ENCODE assay signal across 1 fruit fly cellular context in genomic region chr3L:7360324-7360852, dm6.
TF ChIP-seq lines count a peak whose summit lies in the region.

Gene Sec63 (plus strand): TSS chr3L:7360561.

TF ChIP-seq in whole organism, embryonic, 481 proteins besides CTCF, POLR2A, EP300 and RAD21 (continued from another document and continues in another):
- TF ChIP-seq Fer3 (tag; optimal IDR thresholded peaks at IDR 0.05; lab: Kevin White, UChicago), result peak; percentile 16
- peak; percentile 20; the same call in 1 of the 2 replicates for TF ChIP-seq CG32767 (GFP tag; IDR thresholded peaks at IDR 0.05; lab: Robert Waterston, UW)
- TF ChIP-seq Hsf (GFP tag; optimal IDR thresholded peaks at IDR 0.05; lab: Kevin White, UChicago), result peak; percentile 38
- no peak for TF ChIP-seq aop (GFP tag; IDR thresholded peaks at IDR 0.05; lab: Robert Waterston, UW)
- no peak for TF ChIP-seq Optix (GFP tag; IDR thresholded peaks at IDR 0.05; lab: Robert Waterston, UW)
- no peak for TF ChIP-seq Spps (tag; optimal IDR thresholded peaks at IDR 0.05; lab: Kevin White, UChicago)
- peak; percentile 47 to 49 for TF ChIP-seq Hr51 (GFP tag; optimal IDR thresholded peaks at IDR 0.05; lab: Kevin White, UChicago)
- no peak for TF ChIP-seq Blimp-1 (GFP tag; optimal IDR thresholded peaks at IDR 0.05; lab: Kevin White, UChicago)
- no peak for TF ChIP-seq CG43689 (GFP tag; IDR thresholded peaks at IDR 0.05; lab: Robert Waterston, UW)
- peak; percentile 41 for TF ChIP-seq CG17186 (GFP tag; optimal IDR thresholded peaks at IDR 0.05; lab: Kevin White, UChicago)
- peak; percentile 80 for TF ChIP-seq row (GFP tag; IDR thresholded peaks at IDR 0.05; lab: Robert Waterston, UW)
- TF ChIP-seq run (tag; optimal IDR thresholded peaks at IDR 0.05; lab: Kevin White, UChicago), result no peak
- peak; percentile 6 for TF ChIP-seq Jarid2 (GFP tag; optimal IDR thresholded peaks at IDR 0.05; lab: Kevin White, UChicago)
- peak; percentile 53 for TF ChIP-seq unpg (GFP tag; optimal IDR thresholded peaks at IDR 0.05; lab: Kevin White, UChicago)
- TF ChIP-seq CG4424 (GFP tag; optimal IDR thresholded peaks at IDR 0.05; lab: Kevin White, UChicago), result peak; percentile 45
- TF ChIP-seq CG17359 (tag; optimal IDR thresholded peaks at IDR 0.05; lab: Kevin White, UChicago), result peak; percentile 49
- no peak for TF ChIP-seq YL-1 (GFP tag; optimal IDR thresholded peaks at IDR 0.05; lab: Kevin White, UChicago)
- TF ChIP-seq CG18011 (GFP tag; optimal IDR thresholded peaks at IDR 0.05; lab: Kevin White, UChicago), result no peak
- TF ChIP-seq CG6813 (GFP tag; optimal IDR thresholded peaks at IDR 0.05; lab: Kevin White, UChicago), result no peak
- no peak for TF ChIP-seq hkb (optimal IDR thresholded peaks at IDR 0.05; lab: Kevin White, UChicago)
- TF ChIP-seq hkb (GFP tag; IDR thresholded peaks at IDR 0.05; lab: Robert Waterston, UW), result peak; percentile 7; the same call in 1 of the 2 replicates
- TF ChIP-seq CG16813 (GFP tag; IDR thresholded peaks at IDR 0.05; lab: Robert Waterston, UW; ENCODE audit: partially characterized antibody), result peak; percentile 81
- peak; percentile 36 for TF ChIP-seq Abd-B (GFP tag; optimal IDR thresholded peaks at IDR 0.05; lab: Kevin White, UChicago)
- TF ChIP-seq CG7556 (GFP tag; optimal IDR thresholded peaks at IDR 0.05; lab: Kevin White, UChicago), result no peak
- TF ChIP-seq tx (GFP tag; optimal IDR thresholded peaks at IDR 0.05; lab: Kevin White, UChicago), result no peak
- TF ChIP-seq CG10366 (GFP tag; IDR thresholded peaks at IDR 0.05; lab: Robert Waterston, UW), result peak; percentile 35; the same call in 1 of the 2 replicates
- 0 out of 2 replicates have a peak, but pooled peaks have one; percentile 16 for TF ChIP-seq CG11247 (GFP tag; IDR thresholded peaks at IDR 0.05; lab: Robert Waterston, UW)
- TF ChIP-seq z (GFP tag; IDR thresholded peaks at IDR 0.05; lab: Robert Waterston, UW), result peak; percentile 41; the same call in 1 of the 3 replicates
- no peak for TF ChIP-seq dan (GFP tag; IDR thresholded peaks at IDR 0.05; lab: Robert Waterston, UW)
- no peak for TF ChIP-seq CG9876 (GFP tag; optimal IDR thresholded peaks at IDR 0.05; lab: Kevin White, UChicago)
- no peak for TF ChIP-seq CG5180 (GFP tag; optimal IDR thresholded peaks at IDR 0.05; lab: Kevin White, UChicago)
- peak; percentile 48; the same call in 1 of the 2 replicates for TF ChIP-seq Taf1 (GFP tag; IDR thresholded peaks at IDR 0.05; lab: Robert Waterston, UW)
- 0 out of 2 replicates have a peak, but pooled peaks have one; percentile 3 for TF ChIP-seq Adf1 (GFP tag; IDR thresholded peaks at IDR 0.05; lab: Robert Waterston, UW)
- peak; percentile 89 for TF ChIP-seq HLH4C (GFP tag; IDR thresholded peaks at IDR 0.05; lab: Robert Waterston, UW; ENCODE audit: partially characterized antibody)
- TF ChIP-seq onecut (GFP tag; IDR thresholded peaks at IDR 0.05; lab: Robert Waterston, UW), result 0 out of 2 replicates have a peak, but pooled peaks have one; percentile 5
- no peak for TF ChIP-seq peb (GFP tag; IDR thresholded peaks at IDR 0.05; lab: Robert Waterston, UW)
- TF ChIP-seq Bgb (GFP tag; IDR thresholded peaks at IDR 0.05; lab: Robert Waterston, UW; ENCODE audit: partially characterized antibody), result peak; percentile 93
- no peak for TF ChIP-seq psq (GFP tag; optimal IDR thresholded peaks at IDR 0.05; lab: Kevin White, UChicago)
- TF ChIP-seq grau (tag; optimal IDR thresholded peaks at IDR 0.05; lab: Kevin White, UChicago), result peak; percentile 53
- peak; percentile 96 for TF ChIP-seq HLHmδ (GFP tag; optimal IDR thresholded peaks at IDR 0.05; lab: Kevin White, UChicago)
- TF ChIP-seq nau (GFP tag; optimal IDR thresholded peaks at IDR 0.05; lab: Kevin White, UChicago), result no peak
- TF ChIP-seq abd-A (tag; optimal IDR thresholded peaks at IDR 0.05; lab: Kevin White, UChicago), result no peak
- peak; percentile 93 for TF ChIP-seq pfk (GFP tag; optimal IDR thresholded peaks at IDR 0.05; lab: Kevin White, UChicago)
- peak; percentile 62; the same call in 2 of the 3 replicates for TF ChIP-seq zen2 (GFP tag; IDR thresholded peaks at IDR 0.05; lab: Robert Waterston, UW; ENCODE audit: partially characterized antibody)
- peak; percentile 68; the same call in 1 of the 3 replicates for TF ChIP-seq CG11456 (GFP tag; IDR thresholded peaks at IDR 0.05; lab: Robert Waterston, UW)
- no peak for TF ChIP-seq CG7987 (GFP tag; optimal IDR thresholded peaks at IDR 0.05; lab: Kevin White, UChicago)
- no peak for TF ChIP-seq CG4282 (GFP tag; optimal IDR thresholded peaks at IDR 0.05; lab: Kevin White, UChicago)
- TF ChIP-seq trh (GFP tag; optimal IDR thresholded peaks at IDR 0.05; lab: Kevin White, UChicago), result no peak
- TF ChIP-seq CG17328 (GFP tag; IDR thresholded peaks at IDR 0.05; lab: Robert Waterston, UW), result peak; percentile 32; the same call in 1 of the 2 replicates
- TF ChIP-seq ken (GFP tag; IDR thresholded peaks at IDR 0.05; lab: Robert Waterston, UW), result peak; percentile 48; the same call in 1 of the 3 replicates
- TF ChIP-seq Mes4 (GFP tag; optimal IDR thresholded peaks at IDR 0.05; lab: Kevin White, UChicago), result no peak
- no peak for TF ChIP-seq C15 (GFP tag; IDR thresholded peaks at IDR 0.05; lab: Robert Waterston, UW)
- TF ChIP-seq slou (GFP tag; optimal IDR thresholded peaks at IDR 0.05; lab: Kevin White, UChicago), result no peak
- TF ChIP-seq sc (optimal IDR thresholded peaks at IDR 0.05; lab: Kevin White, UChicago), result no peak
- peak; percentile 4 for TF ChIP-seq sc (GFP tag; optimal IDR thresholded peaks at IDR 0.05; lab: Kevin White, UChicago)
- TF ChIP-seq Stat92E (GFP tag; optimal IDR thresholded peaks at IDR 0.05; lab: Kevin White, UChicago), result no peak
- peak; percentile 59 for TF ChIP-seq CG2120 (GFP tag; optimal IDR thresholded peaks at IDR 0.05; lab: Kevin White, UChicago)
- no peak for TF ChIP-seq lbe (GFP tag; optimal IDR thresholded peaks at IDR 0.05; lab: Kevin White, UChicago)
- no peak for TF ChIP-seq her (GFP tag; optimal IDR thresholded peaks at IDR 0.05; lab: Kevin White, UChicago)
- TF ChIP-seq Ssrp (tag; optimal IDR thresholded peaks at IDR 0.05; lab: Kevin White, UChicago), result peak; percentile 42
- no peak for TF ChIP-seq Kr (GFP tag; optimal IDR thresholded peaks at IDR 0.05; lab: Kevin White, UChicago)
- TF ChIP-seq jumu (GFP tag; optimal IDR thresholded peaks at IDR 0.05; lab: Kevin White, UChicago), result peak; percentile 39
- peak; percentile 24 for TF ChIP-seq Bdp1 (GFP tag; optimal IDR thresholded peaks at IDR 0.05; lab: Kevin White, UChicago)
- TF ChIP-seq pzg (GFP tag; optimal IDR thresholded peaks at IDR 0.05; lab: Kevin White, UChicago), result peak; percentile 77
- peak; percentile 61 for TF ChIP-seq CG32532 (GFP tag; IDR thresholded peaks at IDR 0.05; lab: Robert Waterston, UW)
- no peak for TF ChIP-seq pan (optimal IDR thresholded peaks at IDR 0.05; lab: Kevin White, UChicago)
- TF ChIP-seq pan (GFP tag; optimal IDR thresholded peaks at IDR 0.05 in 1 of 2, IDR thresholded peaks at IDR 0.05 in 1 of 2), result peak in 1 of 2 experiments; percentile 54
- 0 out of 2 replicates have a peak, but pooled peaks have one; percentile 18 for TF ChIP-seq stc (GFP tag; IDR thresholded peaks at IDR 0.05; lab: Robert Waterston, UW)
- peak; percentile 11 for TF ChIP-seq pb (GFP tag; optimal IDR thresholded peaks at IDR 0.05; lab: Kevin White, UChicago)
- no peak for TF ChIP-seq CG13894 (tag; optimal IDR thresholded peaks at IDR 0.05; lab: Kevin White, UChicago)
- no peak for TF ChIP-seq pita (GFP tag; optimal IDR thresholded peaks at IDR 0.05; lab: Kevin White, UChicago)
- TF ChIP-seq sqz (GFP tag; optimal IDR thresholded peaks at IDR 0.05; lab: Kevin White, UChicago), result no peak
- no peak for TF ChIP-seq yki (optimal IDR thresholded peaks at IDR 0.05; lab: Kevin White, UChicago)
- TF ChIP-seq CG4854 (GFP tag; optimal IDR thresholded peaks at IDR 0.05; lab: Kevin White, UChicago), result no peak
- peak; percentile 51; the same call in 1 of the 2 replicates for TF ChIP-seq CG31441 (GFP tag; IDR thresholded peaks at IDR 0.05; lab: Robert Waterston, UW)
- TF ChIP-seq CG8290 (GFP tag; optimal IDR thresholded peaks at IDR 0.05; lab: Kevin White, UChicago), result peak; percentile 35
- peak in 1 of 2 experiments; percentile 81 for TF ChIP-seq CG8290 (tag; optimal IDR thresholded peaks at IDR 0.05; lab: Kevin White, UChicago)
- TF ChIP-seq Meics (GFP tag; optimal IDR thresholded peaks at IDR 0.05; lab: Kevin White, UChicago), result peak; percentile 69
- no peak for TF ChIP-seq CG10979 (tag; optimal IDR thresholded peaks at IDR 0.05; lab: Kevin White, UChicago)
- no peak for TF ChIP-seq cwo (GFP tag; optimal IDR thresholded peaks at IDR 0.05; lab: Kevin White, UChicago)
- TF ChIP-seq wek (GFP tag; optimal IDR thresholded peaks at IDR 0.05; lab: Kevin White, UChicago), result no peak
- TF ChIP-seq Med (GFP tag; lab: Kevin White, UChicago), result peak; percentile 60
- no peak for TF ChIP-seq CG31365 (tag; optimal IDR thresholded peaks at IDR 0.05; lab: Kevin White, UChicago)
- no peak for TF ChIP-seq Six4 (GFP tag; optimal IDR thresholded peaks at IDR 0.05; lab: Kevin White, UChicago)
- TF ChIP-seq E2f2 (GFP tag; IDR thresholded peaks at IDR 0.05; lab: Robert Waterston, UW), result peak; percentile 53; the same call in 1 of the 2 replicates
- no peak for TF ChIP-seq CG7928 (GFP tag; optimal IDR thresholded peaks at IDR 0.05; lab: Kevin White, UChicago)
- peak; percentile 25; the same call in 1 of the 2 replicates for TF ChIP-seq ara (GFP tag; IDR thresholded peaks at IDR 0.05; lab: Robert Waterston, UW)
- no peak for TF ChIP-seq pum (GFP tag; optimal IDR thresholded peaks at IDR 0.05; lab: Kevin White, UChicago)
- TF ChIP-seq CG11695 (GFP tag; IDR thresholded peaks at IDR 0.05; lab: Robert Waterston, UW), result no peak
- no peak for TF ChIP-seq salm (tag; optimal IDR thresholded peaks at IDR 0.05; lab: Kevin White, UChicago)
- peak; percentile 46 for TF ChIP-seq CG30403 (GFP tag; optimal IDR thresholded peaks at IDR 0.05; lab: Kevin White, UChicago)
- peak; percentile 79 for TF ChIP-seq MBD-R2 (GFP tag; IDR thresholded peaks at IDR 0.05; lab: Robert Waterston, UW)
- TF ChIP-seq CG11504 (tag; optimal IDR thresholded peaks at IDR 0.05; lab: Kevin White, UChicago), result peak; percentile 60
- peak; percentile 19; the same call in 1 of the 2 replicates for TF ChIP-seq sob (GFP tag; IDR thresholded peaks at IDR 0.05; lab: Robert Waterston, UW)
- TF ChIP-seq croc (GFP tag; conservative IDR thresholded peaks at IDR 0.05; lab: Robert Waterston, UW), result no peak
- peak; percentile 88 for TF ChIP-seq Opbp (GFP tag; IDR thresholded peaks at IDR 0.05; lab: Robert Waterston, UW; ENCODE audit: partially characterized antibody)
- TF ChIP-seq CG42726 (GFP tag; IDR thresholded peaks at IDR 0.05; lab: Robert Waterston, UW; ENCODE audit: partially characterized antibody), result peak; percentile 94
- TF ChIP-seq Lhr (GFP tag; optimal IDR thresholded peaks at IDR 0.05; lab: Kevin White, UChicago), result no peak
- TF ChIP-seq tin (GFP tag; optimal IDR thresholded peaks at IDR 0.05; lab: Kevin White, UChicago), result peak; percentile 7
- no peak for TF ChIP-seq gt (GFP tag; IDR thresholded peaks at IDR 0.05; lab: Robert Waterston, UW)
- no peak for TF ChIP-seq Ets65A (GFP tag; lab: Kevin White, UChicago)
- no peak for TF ChIP-seq btn (GFP tag; optimal IDR thresholded peaks at IDR 0.05; lab: Kevin White, UChicago)
- peak; percentile 100 for TF ChIP-seq CG15514 (GFP tag; optimal IDR thresholded peaks at IDR 0.05; lab: Kevin White, UChicago)
- no peak for TF ChIP-seq tll (GFP tag; optimal IDR thresholded peaks at IDR 0.05; lab: Kevin White, UChicago)
- TF ChIP-seq CG8089 (GFP tag; optimal IDR thresholded peaks at IDR 0.05; lab: Kevin White, UChicago), result no peak
- no peak for TF ChIP-seq bab2 (GFP tag; optimal IDR thresholded peaks at IDR 0.05; lab: Kevin White, UChicago)
- TF ChIP-seq CG6683 (GFP tag; optimal IDR thresholded peaks at IDR 0.05; lab: Kevin White, UChicago), result no peak
- TF ChIP-seq CG8281 (tag; optimal IDR thresholded peaks at IDR 0.05; lab: Kevin White, UChicago), result no peak
- TF ChIP-seq kni (GFP tag; optimal IDR thresholded peaks at IDR 0.05; lab: Kevin White, UChicago), result no peak
- no peak for TF ChIP-seq Side (GFP tag; optimal IDR thresholded peaks at IDR 0.05; lab: Kevin White, UChicago)
- peak; percentile 22; the same call in 1 of the 2 replicates for TF ChIP-seq CG11085 (GFP tag; IDR thresholded peaks at IDR 0.05; lab: Robert Waterston, UW)
- TF ChIP-seq Vsx1 (GFP tag; optimal IDR thresholded peaks at IDR 0.05; lab: Kevin White, UChicago), result peak; percentile 25
- peak; percentile 44 for TF ChIP-seq ewg (GFP tag; optimal IDR thresholded peaks at IDR 0.05; lab: Kevin White, UChicago)
- TF ChIP-seq Trl (optimal IDR thresholded peaks at IDR 0.05; lab: Kevin White, UChicago), result no peak
- no peak for TF ChIP-seq Trl (GFP tag; optimal IDR thresholded peaks at IDR 0.05; lab: Kevin White, UChicago)
- no peak for TF ChIP-seq Nf-YC (tag; optimal IDR thresholded peaks at IDR 0.05; lab: Kevin White, UChicago)
- peak; percentile 80 for TF ChIP-seq unc-4 (GFP tag; IDR thresholded peaks at IDR 0.05; lab: Robert Waterston, UW; ENCODE audit: partially characterized antibody)
- peak; percentile 27 for TF ChIP-seq caup (GFP tag; optimal IDR thresholded peaks at IDR 0.05; lab: Kevin White, UChicago; ENCODE audit: severe bottlenecking)
- no peak for TF ChIP-seq Bteb2 (GFP tag; optimal IDR thresholded peaks at IDR 0.05; lab: Kevin White, UChicago)
- TF ChIP-seq CG31224 (GFP tag; IDR thresholded peaks at IDR 0.05; lab: Robert Waterston, UW), result no peak
- TF ChIP-seq lilli (GFP tag; optimal IDR thresholded peaks at IDR 0.05; lab: Kevin White, UChicago), result peak; percentile 51
- TF ChIP-seq tap (tag; optimal IDR thresholded peaks at IDR 0.05; lab: Kevin White, UChicago), result no peak
- peak; percentile 31 for TF ChIP-seq CG2712 (tag; optimal IDR thresholded peaks at IDR 0.05; lab: Kevin White, UChicago)
- TF ChIP-seq Awh (GFP tag; IDR thresholded peaks at IDR 0.05; lab: Robert Waterston, UW), result 0 out of 2 replicates have a peak, but pooled peaks have one; percentile 29
- no peak for TF ChIP-seq insv (GFP tag; optimal IDR thresholded peaks at IDR 0.05; lab: Kevin White, UChicago)
- peak; percentile 43 for TF ChIP-seq Dp (GFP tag; optimal IDR thresholded peaks at IDR 0.05; lab: Kevin White, UChicago)
- no peak for TF ChIP-seq bowl (GFP tag; IDR thresholded peaks at IDR 0.05; lab: Robert Waterston, UW)
- TF ChIP-seq CG4707 (GFP tag; optimal IDR thresholded peaks at IDR 0.05; lab: Kevin White, UChicago), result no peak
- peak; percentile 21 for TF ChIP-seq BtbVII (GFP tag; optimal IDR thresholded peaks at IDR 0.05; lab: Kevin White, UChicago)
- peak; percentile 71 for TF ChIP-seq Xrp1 (GFP tag; IDR thresholded peaks at IDR 0.05; lab: Robert Waterston, UW)
- TF ChIP-seq Hr3 (GFP tag; optimal IDR thresholded peaks at IDR 0.05; lab: Kevin White, UChicago), result peak; percentile 59
- no peak for TF ChIP-seq CG18764 (GFP tag; optimal IDR thresholded peaks at IDR 0.05; lab: Kevin White, UChicago)
